Fruit fly (Drosophila melanogaster) whole organism, embryonic: ENCODE results near the gene Rab40.

Experiments used
- CG10274 ChIP-seq: fragments of 200-800 bp; sonication (Bioruptor generic); optimal IDR thresholded peaks from 3 replicates; lab custom pipeline; 2017; ENCODE audit warnings: missing biosample characterization, mild to moderate bottlenecking, missing genetic modification characterization
- CG10979 ChIP-seq: fragments of 200-800 bp; sonication (Bioruptor generic); optimal IDR thresholded peaks from 2 replicates; lab custom pipeline; 2018; ENCODE audit warnings: missing biosample characterization, mild to moderate bottlenecking, missing genetic modification characterization, moderate library complexity
- CG13287 ChIP-seq: fragments of 200-800 bp; sonication (Bioruptor generic); IDR thresholded peaks from 2 replicates; pipeline ENCODE4 v1.3.6; 2022; ENCODE audit warnings: missing biosample characterization, missing genetic modification characterization; ENCODE audit not compliant: partially characterized antibody
- CG13894 ChIP-seq: fragments of 200-800 bp; sonication (Bioruptor generic); optimal IDR thresholded peaks from 3 replicates; lab custom pipeline; 2018; ENCODE audit warnings: missing biosample characterization, mild to moderate bottlenecking, missing genetic modification characterization, moderate library complexity
- CG16815 ChIP-seq: fragments of 200-800 bp; sonication (Bioruptor generic); optimal IDR thresholded peaks from 3 replicates; lab custom pipeline; 2017; ENCODE audit warnings: missing biosample characterization, mild to moderate bottlenecking, missing genetic modification characterization
- CG17829 ChIP-seq: fragments of 200-800 bp; optimal IDR thresholded peaks from 2 replicates; lab custom pipeline; 2019; ENCODE audit warnings: missing biosample characterization, mild to moderate bottlenecking, missing genetic modification characterization, moderate library complexity
- CG18619 ChIP-seq: fragments of 200-800 bp; sonication (Bioruptor generic); optimal IDR thresholded peaks from 3 replicates; lab custom pipeline; 2017; ENCODE audit warnings: missing biosample characterization, mild to moderate bottlenecking, missing genetic modification characterization
- CG4282 ChIP-seq: fragments of 200-800 bp; sonication (Bioruptor generic); optimal IDR thresholded peaks from 2 replicates; lab custom pipeline; 2016; ENCODE audit warnings: missing biosample characterization, missing genetic modification characterization
- CG4360 ChIP-seq: fragments of 200-800 bp; sonication (Bioruptor generic); IDR thresholded peaks from 2 replicates; pipeline ENCODE4 v1.3.6; 2022; ENCODE audit warnings: missing biosample characterization, missing genetic modification characterization
- CG6765 ChIP-seq: fragments of 200-800 bp; sonication (Bioruptor generic); optimal IDR thresholded peaks from 3 replicates; lab custom pipeline; 2017; ENCODE audit warnings: missing biosample characterization, mild to moderate bottlenecking, missing genetic modification characterization
- CG7745 ChIP-seq: fragments of 200-800 bp; sonication (Bioruptor generic); optimal IDR thresholded peaks from 2 replicates; lab custom pipeline; 2018; ENCODE audit warnings: missing biosample characterization, mild to moderate bottlenecking, missing genetic modification characterization, moderate library complexity
- CG9437 ChIP-seq: fragments of 200-800 bp; sonication (Bioruptor generic); optimal IDR thresholded peaks from 2 replicates; lab custom pipeline; 2018; ENCODE audit warnings: missing biosample characterization, mild to moderate bottlenecking, missing genetic modification characterization
- Chrac-16 ChIP-seq: fragments of 200-800 bp; sonication (Bioruptor generic); optimal IDR thresholded peaks from 3 replicates; lab custom pipeline; 2016; ENCODE audit warnings: missing biosample characterization, missing genetic modification characterization
- CoRest ChIP-seq: fragments of 200-800 bp; sonication (Bioruptor generic); optimal IDR thresholded peaks from 3 replicates; lab custom pipeline; 2018; ENCODE audit warnings: missing biosample characterization, mild to moderate bottlenecking, missing genetic modification characterization, moderate library complexity
- Dad ChIP-seq: fragments of 200-800 bp; sonication (Bioruptor generic); optimal IDR thresholded peaks from 3 replicates; lab custom pipeline; 2016; ENCODE audit warnings: missing biosample characterization, missing genetic modification characterization
- Dek ChIP-seq: fragments of 200-800 bp; sonication (Bioruptor generic); optimal IDR thresholded peaks from 3 replicates; lab custom pipeline; 2019; ENCODE audit warnings: missing biosample characterization, mild to moderate bottlenecking, missing genetic modification characterization, moderate library complexity
- Dip2 ChIP-seq: fragments of 200-800 bp; sonication (Bioruptor generic); IDR thresholded peaks from 2 replicates; pipeline ENCODE4 v1.3.6; 2022; ENCODE audit warnings: missing biosample characterization, missing genetic modification characterization
- Ets97D ChIP-seq: fragments of 200-800 bp; sonication (Bioruptor generic); optimal IDR thresholded peaks from 3 replicates; lab custom pipeline; 2016; ENCODE audit warnings: missing biosample characterization, missing genetic modification characterization
- Gsc ChIP-seq: fragments of 200-800 bp; sonication (Bioruptor generic); IDR thresholded peaks from 2 replicates; pipeline ENCODE4 v1.3.6; 2022; ENCODE audit warnings: missing biosample characterization, missing genetic modification characterization
- HLH54F ChIP-seq: fragments of 200-800 bp; sonication (Bioruptor generic); optimal IDR thresholded peaks from 3 replicates; lab custom pipeline; 2016; ENCODE audit warnings: missing biosample characterization, missing genetic modification characterization
- Hand ChIP-seq: fragments of 200-800 bp; sonication (Bioruptor generic); optimal IDR thresholded peaks from 2 replicates; lab custom pipeline; 2017; ENCODE audit warnings: mild to moderate bottlenecking, missing biosample characterization, missing genetic modification reagents, missing genetic modification characterization
- Jarid2 ChIP-seq: fragments of 200-800 bp; sonication (Bioruptor generic); optimal IDR thresholded peaks from 3 replicates; lab custom pipeline; 2017; ENCODE audit warnings: mild to moderate bottlenecking, missing biosample characterization, missing genetic modification reagents, missing genetic modification characterization
- NC2β ChIP-seq: fragments of 200-800 bp; sonication (Bioruptor generic); optimal IDR thresholded peaks from 2 replicates; lab custom pipeline; 2016; ENCODE audit warnings: missing biosample characterization, missing genetic modification characterization
- PHDP ChIP-seq: fragments of 200-800 bp; sonication (Bioruptor generic); optimal IDR thresholded peaks from 3 replicates; lab custom pipeline; 2018; ENCODE audit warnings: missing biosample characterization, mild to moderate bottlenecking, missing genetic modification characterization, moderate library complexity
- Ravus ChIP-seq: fragments of 200-800 bp; sonication (Bioruptor generic); IDR thresholded peaks from 2 replicates; pipeline ENCODE4 v1.3.6; 2022; ENCODE audit warnings: missing biosample characterization, missing genetic modification characterization
- Scr ChIP-seq: fragments of 200-800 bp; sonication (Bioruptor generic); IDR thresholded peaks from 2 replicates; pipeline ENCODE4 v1.3.6; 2022; ENCODE audit warnings: missing biosample characterization, missing genetic modification characterization; ENCODE audit not compliant: partially characterized antibody
- Trl ChIP-seq, 3 experiments: fragments of >200 bp in 2 of 3; fragments of 200-800 bp in 1 of 3; sonication (Bioruptor generic) in 1 of 3; optimal IDR thresholded peaks; 2 replicates in 1 of 3; 3 replicates in 2 of 3; lab custom pipeline; 2016 to 2017; ENCODE audit warnings: missing biosample characterization in 1 of 3, missing genetic modification characterization in 1 of 3
- Xrp1 ChIP-seq: fragments of 200-800 bp; sonication (Bioruptor generic); IDR thresholded peaks from 2 replicates; pipeline ENCODE4 v1.3.6; 2022; ENCODE audit warnings: missing biosample characterization, missing genetic modification characterization
- br ChIP-seq: fragments of >200 bp; optimal IDR thresholded peaks from 2 replicates; lab custom pipeline; 2017
- cad ChIP-seq: fragments of >200 bp; optimal IDR thresholded peaks from 2 replicates; lab custom pipeline; 2017; ENCODE audit warnings: missing biosample characterization, missing genetic modification characterization
- cg ChIP-seq: fragments of 200-800 bp; sonication (Bioruptor generic); optimal IDR thresholded peaks from 3 replicates; lab custom pipeline; 2019; ENCODE audit warnings: missing biosample characterization, mild to moderate bottlenecking, missing genetic modification characterization, moderate library complexity
- chn ChIP-seq: fragments of 200-800 bp; sonication (Bioruptor generic); optimal IDR thresholded peaks from 2 replicates; lab custom pipeline; 2016; ENCODE audit warnings: missing biosample characterization, missing genetic modification characterization
- fu2 ChIP-seq: fragments of 200-800 bp; sonication (Bioruptor generic); optimal IDR thresholded peaks from 2 replicates; lab custom pipeline; 2016; ENCODE audit warnings: missing biosample characterization, missing genetic modification characterization
- gfzf ChIP-seq: fragments of 200-800 bp; sonication (Bioruptor generic); optimal IDR thresholded peaks from 2 replicates; lab custom pipeline; 2016; ENCODE audit warnings: missing biosample characterization, mild to moderate bottlenecking, missing genetic modification characterization, moderate library complexity
- grn ChIP-seq: fragments of 200-800 bp; sonication (Bioruptor generic); optimal IDR thresholded peaks from 3 replicates; lab custom pipeline; 2017; ENCODE audit warnings: missing biosample characterization, missing genetic modification characterization
- ind ChIP-seq: fragments of 200-800 bp; sonication (Bioruptor generic); optimal IDR thresholded peaks from 3 replicates; lab custom pipeline; 2016; ENCODE audit warnings: missing biosample characterization, missing genetic modification characterization
- jing ChIP-seq: fragments of 200-800 bp; sonication (Bioruptor generic); optimal IDR thresholded peaks from 2 replicates; lab custom pipeline; 2018; ENCODE audit warnings: missing biosample characterization, mild to moderate bottlenecking, missing genetic modification characterization
- scrt ChIP-seq: fragments of 200-800 bp; sonication (Bioruptor generic); optimal IDR thresholded peaks from 2 replicates; lab custom pipeline; 2018; ENCODE audit warnings: missing biosample characterization, mild to moderate bottlenecking, missing genetic modification characterization, moderate library complexity
- sens ChIP-seq: fragments of 200-800 bp; sonication (Bioruptor generic); peaks from one replicate; lab custom pipeline; 2016; ENCODE audit warnings: missing biosample characterization, missing genetic modification characterization
- seq ChIP-seq: fragments of 200-800 bp; sonication (Bioruptor generic); IDR thresholded peaks from 2 replicates; pipeline ENCODE4 v1.3.6; 2022; ENCODE audit warnings: missing biosample characterization, missing genetic modification characterization
- tx ChIP-seq: fragments of 200-800 bp; sonication (Bioruptor generic); optimal IDR thresholded peaks from 2 replicates; lab custom pipeline; 2016; ENCODE audit warnings: missing biosample characterization, missing genetic modification characterization

Gene Rab40

DNA sequence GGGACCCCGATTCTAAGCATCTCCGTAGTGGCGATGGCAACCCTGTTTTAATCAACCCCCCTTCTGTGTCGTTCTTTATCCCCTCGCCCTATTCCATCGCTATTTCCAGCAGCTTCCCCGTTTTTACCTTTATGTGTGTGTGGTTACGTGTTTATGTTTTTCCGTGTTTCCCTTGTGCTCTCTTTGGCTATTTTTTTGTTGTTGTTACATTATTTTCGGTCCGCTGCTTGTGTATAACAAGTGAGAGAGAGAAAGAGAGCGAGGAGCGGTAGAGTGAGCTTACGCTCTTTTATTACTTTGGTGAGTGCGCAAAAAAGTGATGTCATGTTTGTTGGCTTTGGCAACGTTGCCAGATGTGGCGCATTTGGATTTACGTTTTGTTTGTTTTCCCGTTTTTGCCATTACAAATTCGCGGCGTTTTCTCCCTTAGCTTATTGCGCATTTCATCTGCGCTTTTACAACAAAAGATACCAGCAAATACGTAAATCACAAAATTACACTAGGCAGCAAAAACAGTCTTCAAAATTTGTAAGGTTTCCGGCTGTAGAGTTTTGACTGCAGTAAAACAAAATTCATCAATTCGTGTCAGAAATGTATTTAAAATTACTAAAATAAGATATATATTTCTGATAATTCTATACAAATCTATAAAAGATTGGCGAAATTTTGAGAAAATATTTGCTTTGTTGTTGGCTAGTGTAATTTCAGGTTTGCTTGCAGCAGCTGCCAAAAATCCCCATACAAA, 7.4 kb upstream of the Rab40 start (continued):
- TF ChIP-seq tx (GFP tag; lab: Kevin White, UChicago) (no peak), br (lab: Kevin White, UChicago) (no peak), Ets97D (no peak), CG17829 (tag; lab: Kevin White, UChicago) (peak; percentile 36), CG13287 (GFP tag; lab: Robert Waterston, UW) (no peak; the same call in 1 of the 2 replicates), Ravus (GFP tag; lab: Robert Waterston, UW) (peak; percentile 45; the same call in 1 of the 2 replicates), Dip2 (GFP tag; lab: Robert Waterston, UW) (no peak), NC2β (GFP tag; lab: Kevin White, UChicago) (no peak), HLH54F (GFP tag; lab: Kevin White, UChicago) (no peak), CG10979 (tag; lab: Kevin White, UChicago) (no peak), Jarid2 (no peak), CG6765 (no peak), Hand (GFP tag; lab: Kevin White, UChicago) (no peak), CG4360 (GFP tag; lab: Robert Waterston, UW) (0 out of 2 replicates have a peak, but pooled peaks have one; percentile 25), cg (GFP tag; lab: Kevin White, UChicago) (peak; percentile 71), Xrp1 (GFP tag; lab: Robert Waterston, UW) (peak; percentile 69), CG9437 (GFP tag; lab: Kevin White, UChicago) (peak; percentile 39), Gsc (no peak; the same call in 1 of the 2 replicates), CG4282 (no peak), Trl (optimal IDR thresholded peaks at IDR 0.05; lab: Kevin White, UChicago) (peak; percentile 86 to 97), Trl (GFP tag; optimal IDR thresholded peaks at IDR 0.05; lab: Kevin White, UChicago) (no peak), gfzf (GFP tag; lab: Kevin White, UChicago) (no peak), Dek (peak; percentile 27), CG13894 (tag; lab: Kevin White, UChicago) (no peak), chn (no peak), CG10274 (GFP tag; lab: Kevin White, UChicago) (no peak), ind (GFP tag; lab: Kevin White, UChicago) (peak; percentile 50), CG16815 (GFP tag; lab: Kevin White, UChicago) (no peak), grn (GFP tag; lab: Kevin White, UChicago) (no peak), CG7745 (tag; lab: Kevin White, UChicago) (no peak), PHDP (peak; percentile 62), cad (no peak), CoRest (tag; lab: Kevin White, UChicago) (peak; percentile 69), Chrac-16 (GFP tag; lab: Kevin White, UChicago) (peak; percentile 19), seq (GFP tag; lab: Robert Waterston, UW) (peak; percentile 67), CG18619 (GFP tag; lab: Kevin White, UChicago) (peak; percentile 52), Scr (GFP tag; lab: Robert Waterston, UW) (no peak), fu2 (GFP tag; lab: Kevin White, UChicago) (no peak), jing (GFP tag; lab: Kevin White, UChicago) (no peak), scrt (peak; percentile 36), sens (GFP tag; lab: Kevin White, UChicago) (peak; percentile 91), Dad (GFP tag; lab: Kevin White, UChicago) (no peak)
